Worm (Caenorhabditis elegans) whole organism, mixed stage, embryonic: ENCODE results near the gene fbxa-76.

ENCODE experiments used
- bed-3 ChIP-seq: fragments of 200-800 bp; sonication (Bioruptor generic); optimal IDR thresholded peaks from 3 replicates; lab custom pipeline; 2018; ENCODE audit warnings: mild to moderate bottlenecking, missing genetic modification characterization, moderate library complexity, missing compliant biosample characterization
- blmp-1 ChIP-seq: fragments of 150-350 bp; optimal IDR thresholded peaks from 2 replicates; lab custom pipeline; 2014; ENCODE audit warnings: missing biosample characterization, missing genetic modification characterization
- ceh-43 ChIP-seq: fragments of 200-800 bp; sonication (Bioruptor generic); optimal IDR thresholded peaks from 2 replicates; lab custom pipeline; 2018; ENCODE audit warnings: mild to moderate bottlenecking, missing genetic modification characterization, moderate library complexity, missing compliant biosample characterization
- ceh-83 ChIP-seq: fragments of 200-800 bp; sonication (Bioruptor generic); optimal IDR thresholded peaks from 2 replicates; lab custom pipeline; 2018; ENCODE audit warnings: mild to moderate bottlenecking, missing genetic modification characterization, missing compliant biosample characterization
- ces-1 ChIP-seq: fragments of 150-350 bp; optimal IDR thresholded peaks from 2 replicates; lab custom pipeline; 2014; ENCODE audit warnings: missing biosample characterization, missing genetic modification reagents, missing genetic modification characterization
- cnd-1 ChIP-seq: fragments of 200-800 bp; sonication (Bioruptor generic); optimal IDR thresholded peaks from 2 replicates; lab custom pipeline; 2018; ENCODE audit warnings: mild to moderate bottlenecking, missing genetic modification characterization, missing compliant biosample characterization
- drap-1 ChIP-seq: fragments of 200-800 bp; sonication (Bioruptor generic); optimal IDR thresholded peaks from 3 replicates; lab custom pipeline; 2018; ENCODE audit warnings: mild to moderate bottlenecking, missing genetic modification characterization, missing compliant biosample characterization
- elt-1 ChIP-seq: sonication (generic microtip); optimal IDR thresholded peaks from 2 replicates; lab custom pipeline; 2017; ENCODE audit warnings: missing genetic modification characterization, mild to moderate bottlenecking, missing compliant biosample characterization, antibody characterized with exemption, moderate library complexity, borderline replicate concordance; ENCODE audit not compliant: insufficient read depth
- elt-3 ChIP-seq: fragments of 150-350 bp; optimal IDR thresholded peaks from 2 replicates; lab custom pipeline; 2014; ENCODE audit warnings: missing biosample characterization, missing genetic modification characterization
- flh-1 ChIP-seq: fragments of 200-800 bp; sonication (Bioruptor generic); optimal IDR thresholded peaks from 2 replicates; lab custom pipeline; 2018; ENCODE audit warnings: mild to moderate bottlenecking, missing genetic modification characterization, moderate library complexity, missing compliant biosample characterization
- ham-2 ChIP-seq: fragments of 200-800 bp; sonication (Bioruptor generic); optimal IDR thresholded peaks from 2 replicates; lab custom pipeline; 2018; ENCODE audit warnings: mild to moderate bottlenecking, missing genetic modification characterization, missing compliant biosample characterization
- hlh-1 ChIP-seq: fragments of 150-350 bp; optimal IDR thresholded peaks from 2 replicates; lab custom pipeline; 2014; ENCODE audit warnings: missing biosample characterization, missing genetic modification reagents, missing genetic modification characterization
- lin-13 ChIP-seq: fragments of 150-350 bp; optimal IDR thresholded peaks from 2 replicates; lab custom pipeline; 2014; ENCODE audit warnings: missing biosample characterization, missing genetic modification characterization
- lin-32 ChIP-seq: fragments of 200-800 bp; sonication (Bioruptor generic); optimal IDR thresholded peaks from 2 replicates; lab custom pipeline; 2018; ENCODE audit warnings: mild to moderate bottlenecking, missing genetic modification characterization, missing compliant biosample characterization
- lsy-2 ChIP-seq: fragments of 150-350 bp; optimal IDR thresholded peaks from 2 replicates; lab custom pipeline; 2014; ENCODE audit warnings: missing biosample characterization, missing genetic modification characterization
- mab-5 ChIP-seq: fragments of 150-350 bp; optimal IDR thresholded peaks from 2 replicates; lab custom pipeline; 2014; ENCODE audit warnings: missing biosample characterization, missing genetic modification characterization
- mep-1 ChIP-seq: fragments of 150-350 bp; optimal IDR thresholded peaks from 2 replicates; lab custom pipeline; 2017; ENCODE audit warnings: missing biosample characterization, missing genetic modification reagents, missing genetic modification characterization, inconsistent platforms
- mls-2 ChIP-seq: sonication (generic microtip); optimal IDR thresholded peaks from 2 replicates; lab custom pipeline; 2016; ENCODE audit warnings: mild to moderate bottlenecking, missing genetic modification characterization, moderate library complexity, missing compliant biosample characterization
- nhr-2 ChIP-seq: fragments of 150-350 bp; optimal IDR thresholded peaks from 2 replicates; lab custom pipeline; 2014; ENCODE audit warnings: missing biosample characterization, missing genetic modification characterization
- nhr-28 ChIP-seq: fragments of 150-350 bp; optimal IDR thresholded peaks from 2 replicates; lab custom pipeline; 2014; ENCODE audit warnings: missing biosample characterization, missing genetic modification characterization
- pha-4 ChIP-seq: fragments of 150-350 bp; optimal IDR thresholded peaks from 2 replicates; lab custom pipeline; 2018; ENCODE audit warnings: missing biosample characterization, missing genetic modification reagents, missing genetic modification characterization
- snpc-4 ChIP-seq: fragments of 150-350 bp; optimal IDR thresholded peaks from 2 replicates; lab custom pipeline; 2014; ENCODE audit warnings: missing biosample characterization, missing genetic modification characterization
- sptf-1 ChIP-seq: sonication (generic microtip); optimal IDR thresholded peaks from 2 replicates; lab custom pipeline; 2017; ENCODE audit warnings: mild to moderate bottlenecking, missing genetic modification characterization, moderate library complexity, missing compliant biosample characterization
- tbx-8 ChIP-seq: fragments of 200-800 bp; sonication (Bioruptor generic); optimal IDR thresholded peaks from 2 replicates; lab custom pipeline; 2018; ENCODE audit warnings: mild to moderate bottlenecking, missing genetic modification characterization, moderate library complexity, missing compliant biosample characterization
- unc-120 ChIP-seq: sonication (generic microtip); optimal IDR thresholded peaks from 2 replicates; lab custom pipeline; 2017; ENCODE audit warnings: missing genetic modification characterization, missing compliant biosample characterization; ENCODE audit not compliant: poor library complexity, severe bottlenecking
- unc-39 ChIP-seq: fragments of 150-350 bp; optimal IDR thresholded peaks from 2 replicates; lab custom pipeline; 2014; ENCODE audit warnings: missing biosample characterization, missing genetic modification characterization
- unc-62 ChIP-seq: fragments of 150-350 bp; optimal IDR thresholded peaks from 2 replicates; lab custom pipeline; 2014; ENCODE audit warnings: missing biosample characterization, missing genetic modification reagents, missing genetic modification characterization
- zip-8 ChIP-seq: fragments of 150-350 bp; optimal IDR thresholded peaks from 2 replicates; lab custom pipeline; 2014; ENCODE audit warnings: missing biosample characterization, missing genetic modification characterization
- ztf-11 ChIP-seq: fragments of 150-350 bp; optimal IDR thresholded peaks from 2 replicates; lab custom pipeline; 2014; ENCODE audit warnings: missing biosample characterization, missing genetic modification characterization

fbxa-76 gene

DNA sequence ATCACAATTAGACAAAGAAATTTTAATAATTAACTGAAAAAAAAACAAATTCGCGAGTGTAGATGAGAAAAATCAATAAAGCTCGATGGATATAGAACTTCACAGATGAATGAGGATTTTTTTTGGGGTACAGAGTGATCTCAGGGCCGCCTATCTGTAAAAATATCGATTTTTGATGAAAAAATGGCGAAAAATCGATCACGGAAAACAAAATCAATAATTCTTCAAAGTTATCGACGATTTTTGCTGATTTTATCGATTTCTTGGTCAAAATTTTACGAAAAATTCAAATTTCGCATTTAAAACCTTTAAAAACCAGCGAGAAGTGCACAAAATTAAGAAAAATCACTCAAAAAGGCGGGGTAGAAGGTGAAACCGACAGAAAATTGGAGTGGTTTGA lies 32.9 kb downstream of the fbxa-76 start:
- TF ChIP-seq sptf-1 (no peak), ces-1 (GFP tag; lab: Kevin White, UChicago) (no peak), mls-2 (tag; lab: Kevin White, UChicago) (no peak), unc-120 (no peak)

DNA sequence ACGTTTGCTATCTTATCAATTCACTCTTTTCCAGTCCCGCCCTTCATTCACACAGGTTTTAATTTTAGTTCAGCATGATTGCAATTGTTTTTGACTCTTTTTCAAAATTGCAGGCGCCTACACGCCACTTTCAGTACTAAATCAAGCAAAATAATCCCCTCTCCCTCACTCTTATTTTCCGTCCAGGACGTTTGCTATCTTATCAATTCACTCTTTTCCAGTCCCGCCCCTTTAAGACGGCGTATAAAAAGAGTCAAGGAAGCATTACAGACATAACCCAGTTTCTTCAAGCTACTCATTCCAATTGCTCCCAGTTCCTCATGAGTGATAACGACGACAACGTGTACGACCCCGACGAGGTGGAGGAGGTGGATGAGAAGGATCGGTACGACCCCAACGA lies 34.3 kb downstream of the fbxa-76 start, which contains the start of gene Y119D3B.21:
Gene Y119D3B.21 (plus strand): TSS at position 321 of the 400 bp plus-strand sequence.
- TF ChIP-seq zip-8 (tag; lab: Kevin White, UChicago) = no peak
- no peak for TF ChIP-seq unc-62 (GFP tag; lab: Kevin White, UChicago)

DNA sequence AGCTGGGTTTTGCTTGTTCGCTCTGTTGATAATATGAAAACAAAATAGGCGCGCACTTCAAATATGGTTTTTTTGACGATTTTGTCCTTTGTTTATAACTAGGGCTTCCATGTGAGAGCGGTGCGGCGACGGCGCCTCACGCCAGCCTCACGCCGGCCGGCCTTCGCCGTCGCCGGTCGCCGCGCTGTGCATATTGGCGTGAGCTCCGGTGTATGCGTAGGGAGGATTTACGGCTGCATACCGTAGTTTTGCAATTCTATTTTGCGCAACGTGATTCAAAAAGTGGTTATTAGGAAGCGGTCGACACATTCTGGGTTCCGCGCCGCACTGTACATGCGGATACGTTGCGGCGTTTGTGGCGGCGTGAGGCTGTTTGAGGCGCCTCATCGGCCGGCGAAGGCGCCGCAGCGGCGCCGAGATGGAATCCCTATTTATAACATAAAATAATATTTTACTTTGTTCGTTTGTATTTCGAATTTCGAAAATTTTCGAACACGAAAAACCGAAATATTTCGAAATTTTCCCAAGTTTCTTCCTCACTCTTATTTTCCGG lies 34.8 kb downstream of the fbxa-76 start:
- no peak for TF ChIP-seq zip-8 (tag; lab: Kevin White, UChicago)
- TF ChIP-seq elt-1 (tag; lab: Kevin White, UChicago) = no peak
- no peak for TF ChIP-seq tbx-8 (GFP tag; lab: Kevin White, UChicago)
- TF ChIP-seq mep-1 = no peak
- no peak for TF ChIP-seq blmp-1 (tag; lab: Kevin White, UChicago)
- no peak for TF ChIP-seq ces-1 (GFP tag; lab: Kevin White, UChicago)
- TF ChIP-seq ham-2 (GFP tag; lab: Kevin White, UChicago) = no peak
- no peak for TF ChIP-seq hlh-1
- no peak for TF ChIP-seq lsy-2
- TF ChIP-seq unc-39 = no peak
- no peak for TF ChIP-seq ztf-11

DNA sequence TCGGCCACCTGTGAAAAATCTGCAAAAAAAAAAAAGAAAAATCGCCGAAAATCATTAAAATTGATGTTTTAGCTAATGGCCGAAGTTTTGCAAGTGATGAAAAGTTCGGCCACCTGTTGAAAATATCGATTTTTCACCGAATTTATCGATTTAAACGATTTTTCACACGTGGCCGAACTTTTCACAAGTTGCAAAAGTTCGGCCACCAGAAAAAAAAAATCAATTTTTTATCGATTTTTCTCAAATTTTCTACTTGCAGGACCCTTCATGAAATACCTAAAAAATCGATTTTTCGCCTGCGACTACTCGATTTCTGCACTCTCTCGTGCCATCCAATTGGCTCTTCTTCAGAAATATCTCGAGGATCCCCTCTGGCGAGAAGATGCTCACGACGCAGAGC lies 38.3 kb downstream of the fbxa-76 start:
- TF ChIP-seq nhr-2 (tag; lab: Kevin White, UChicago) (no peak), ham-2 (GFP tag; lab: Kevin White, UChicago) (no peak), ceh-43 (GFP tag; lab: Kevin White, UChicago) (no peak), mls-2 (tag; lab: Kevin White, UChicago) (no peak), lin-13 (tag; lab: Kevin White, UChicago) (no peak), tbx-8 (GFP tag; lab: Kevin White, UChicago) (no peak), unc-62 (GFP tag; lab: Kevin White, UChicago) (no peak), nhr-28 (tag; lab: Kevin White, UChicago) (no peak), zip-8 (tag; lab: Kevin White, UChicago) (no peak), sptf-1 (no peak), cnd-1 (tag; lab: Kevin White, UChicago) (no peak), snpc-4 (no peak), ztf-11 (no peak), bed-3 (GFP tag; lab: Kevin White, UChicago) (no peak), lin-32 (GFP tag; lab: Kevin White, UChicago) (no peak), hlh-1 (no peak)

DNA sequence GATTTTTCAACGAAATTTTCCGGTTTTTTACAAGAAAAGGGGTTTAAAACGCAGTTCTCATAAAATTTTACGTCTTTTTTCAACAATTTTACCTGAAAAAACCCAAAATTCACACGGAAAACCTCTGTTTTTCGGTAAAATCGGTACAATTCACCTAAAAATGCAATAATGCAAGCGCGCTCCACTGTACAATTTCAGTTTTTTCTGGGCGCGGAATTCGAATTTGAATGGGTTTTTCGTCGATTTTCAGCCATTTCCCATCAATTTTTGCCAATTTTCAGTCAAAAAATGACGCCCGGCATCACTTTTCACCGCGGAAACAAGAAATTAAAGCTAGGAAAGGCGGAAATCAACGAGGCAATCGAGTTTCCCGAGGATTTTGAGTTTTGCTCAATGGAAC lies 41.1 kb downstream of the fbxa-76 start, which contains the start of gene orc-3:
Gene orc-3 (plus strand): TSS at position 282 of the 400 bp plus-strand sequence.
- no peak for TF ChIP-seq lsy-2
- no peak for TF ChIP-seq flh-1
- TF ChIP-seq ceh-83 (GFP tag; lab: Kevin White, UChicago) = peak; percentile 56
- no peak for TF ChIP-seq zip-8 (tag; lab: Kevin White, UChicago)
- TF ChIP-seq ces-1 (GFP tag; lab: Kevin White, UChicago) = peak; percentile 40
- no peak for TF ChIP-seq elt-3 (tag; lab: Kevin White, UChicago)
- TF ChIP-seq bed-3 (GFP tag; lab: Kevin White, UChicago) = no peak

- no peak for TF ChIP-seq ham-2 (GFP tag; lab: Kevin White, UChicago)
- no peak for TF ChIP-seq snpc-4
- no peak for TF ChIP-seq pha-4 (tag; lab: Kevin White, UChicago)
- TF ChIP-seq unc-120 = no peak
- no peak for TF ChIP-seq zip-8 (tag; lab: Kevin White, UChicago)
- no peak for TF ChIP-seq bed-3 (GFP tag; lab: Kevin White, UChicago)
- no peak for TF ChIP-seq nhr-2 (tag; lab: Kevin White, UChicago)
- TF ChIP-seq lsy-2 = no peak
- TF ChIP-seq flh-1 = no peak
- no peak for TF ChIP-seq nhr-28 (tag; lab: Kevin White, UChicago)
- no peak for TF ChIP-seq mab-5
- no peak for TF ChIP-seq drap-1 (GFP tag; lab: Kevin White, UChicago)
- TF ChIP-seq cnd-1 (tag; lab: Kevin White, UChicago) = no peak
These were observed 41.9 kb downstream of the fbxa-76 start for ce11 chrIII:1207027-1207426.
